Fruit fly (Drosophila melanogaster): ENCODE measurements around the gene CG31789.

Gene CG31789

dm6 chr2L:18604986-18605385 is 742 bp upstream of the CG31789 start, which contains the start of gene CG10413 (continued):
- TF ChIP-seq Dek (tag; optimal IDR thresholded peaks at IDR 0.05): peak; percentile 98
- TF ChIP-seq CG9932 (GFP tag; IDR thresholded peaks at IDR 0.05): peak; percentile 99
- TF ChIP-seq kah (GFP tag; optimal IDR thresholded peaks at IDR 0.05): peak; percentile 95
- TF ChIP-seq CoRest (tag; optimal IDR thresholded peaks at IDR 0.05): peak; percentile 99
- TF ChIP-seq Dbx (GFP tag; IDR thresholded peaks at IDR 0.05): peak; percentile 98
- peak; percentile 98 for TF ChIP-seq CG14014 (GFP tag; IDR thresholded peaks at IDR 0.05)
- peak; percentile 97 for TF ChIP-seq schlank (tag; optimal IDR thresholded peaks at IDR 0.05)
- peak; percentile 93 for TF ChIP-seq onecut (GFP tag; IDR thresholded peaks at IDR 0.05)
- peak; percentile 98 for TF ChIP-seq lbe (GFP tag; optimal IDR thresholded peaks at IDR 0.05)
- peak; percentile 96 for TF ChIP-seq gcm2 (GFP tag; optimal IDR thresholded peaks at IDR 0.05)
- TF ChIP-seq Lpt (GFP tag; optimal IDR thresholded peaks at IDR 0.05): no peak
- TF ChIP-seq Hr78 (GFP tag; optimal IDR thresholded peaks at IDR 0.05): peak in 1 of 2 experiments; percentile 90
- peak; percentile 97 for TF ChIP-seq Hand (GFP tag; optimal IDR thresholded peaks at IDR 0.05)
- TF ChIP-seq HLHmδ (GFP tag; optimal IDR thresholded peaks at IDR 0.05): no peak
- TF ChIP-seq HHEX (GFP tag; optimal IDR thresholded peaks at IDR 0.05): peak; percentile 98
- peak; percentile 97 for TF ChIP-seq CG1647 (GFP tag; optimal IDR thresholded peaks at IDR 0.05)
- TF ChIP-seq Dip3 (GFP tag; optimal IDR thresholded peaks at IDR 0.05): peak; percentile 97
- TF ChIP-seq CG9817 (tag; optimal IDR thresholded peaks at IDR 0.05): peak; percentile 99
- peak; percentile 96 for TF ChIP-seq trh (GFP tag; optimal IDR thresholded peaks at IDR 0.05)
- peak; percentile 99 for TF ChIP-seq lmd (GFP tag; IDR thresholded peaks at IDR 0.05)
- TF ChIP-seq bab2 (GFP tag; optimal IDR thresholded peaks at IDR 0.05): peak; percentile 98
- peak; percentile 97 for TF ChIP-seq CG10366 (GFP tag; IDR thresholded peaks at IDR 0.05)
- peak; percentile 96 to 99 for TF ChIP-seq Pdp1 (GFP tag; optimal IDR thresholded peaks at IDR 0.05)
- peak; percentile 96 for TF ChIP-seq da (GFP tag; optimal IDR thresholded peaks at IDR 0.05)
- peak; percentile 96 for TF ChIP-seq CG3407 (GFP tag; optimal IDR thresholded peaks at IDR 0.05)
- peak; percentile 98 for TF ChIP-seq CG17359 (tag; optimal IDR thresholded peaks at IDR 0.05)
- TF ChIP-seq stwl (tag; optimal IDR thresholded peaks at IDR 0.05): peak; percentile 67
- TF ChIP-seq Hmr (GFP tag; optimal IDR thresholded peaks at IDR 0.05): peak; percentile 98
- peak; percentile 99 for TF ChIP-seq CG18599 (GFP tag; optimal IDR thresholded peaks at IDR 0.05)
- TF ChIP-seq CG4404 (GFP tag; IDR thresholded peaks at IDR 0.05): peak; percentile 97
- TF ChIP-seq Nf-YB (GFP tag; optimal IDR thresholded peaks at IDR 0.05): peak; percentile 89
- peak; percentile 98 for TF ChIP-seq CG1233 (GFP tag; optimal IDR thresholded peaks at IDR 0.05)
- no peak for TF ChIP-seq usp (GFP tag; optimal IDR thresholded peaks at IDR 0.05)
- TF ChIP-seq CG4360 (GFP tag; IDR thresholded peaks at IDR 0.05): peak; percentile 47
- TF ChIP-seq vfl (GFP tag; optimal IDR thresholded peaks at IDR 0.05): peak; percentile 97
- TF ChIP-seq cg (GFP tag; optimal IDR thresholded peaks at IDR 0.05): no peak
- TF ChIP-seq gsb (GFP tag; IDR thresholded peaks at IDR 0.05): peak; percentile 95
- peak; percentile 98 for TF ChIP-seq fu2 (GFP tag; optimal IDR thresholded peaks at IDR 0.05)
- TF ChIP-seq jumu (GFP tag; optimal IDR thresholded peaks at IDR 0.05): peak; percentile 98
- peak; percentile 94 for TF ChIP-seq jigr1 (GFP tag; IDR thresholded peaks at IDR 0.05)
- TF ChIP-seq Abd-B (GFP tag; optimal IDR thresholded peaks at IDR 0.05): peak; percentile 96
- TF ChIP-seq her (GFP tag; optimal IDR thresholded peaks at IDR 0.05): peak; percentile 96
- TF ChIP-seq cato (GFP tag; optimal IDR thresholded peaks at IDR 0.05; ENCODE audit: borderline replicate concordance): peak; percentile 95
- peak; percentile 95 for TF ChIP-seq Hmx (GFP tag; optimal IDR thresholded peaks at IDR 0.05)
- peak; percentile 96 for TF ChIP-seq H15 (GFP tag; IDR thresholded peaks at IDR 0.05)
- peak; percentile 97 for TF ChIP-seq Gug (GFP tag; IDR thresholded peaks at IDR 0.05)
- peak; percentile 99 for TF ChIP-seq Chrac-16 (GFP tag; optimal IDR thresholded peaks at IDR 0.05)
- peak; percentile 98 for TF ChIP-seq gro (GFP tag; optimal IDR thresholded peaks at IDR 0.05)
- TF ChIP-seq CG2120 (GFP tag; optimal IDR thresholded peaks at IDR 0.05): peak; percentile 99
- TF ChIP-seq Nf-YA (GFP tag; IDR thresholded peaks at IDR 0.05): peak; percentile 83
- TF ChIP-seq org-1 (GFP tag; optimal IDR thresholded peaks at IDR 0.05): peak; percentile 95
